Worm (Caenorhabditis elegans): ENCODE data around the gene F29F11.20.

ce11 chrV:10670817-10671216 is 16.9 kb upstream of the F29F11.20 start:
- TF ChIP-seq lin-13 (GFP tag; optimal IDR thresholded peaks at IDR 0.05): no peak
- TF ChIP-seq mdl-1 (tag; optimal IDR thresholded peaks at IDR 0.05): no peak
- TF ChIP-seq sptf-1 (tag; optimal IDR thresholded peaks at IDR 0.05): no peak
- no peak for TF ChIP-seq nhr-84 (tag; optimal IDR thresholded peaks at IDR 0.05)
- TF ChIP-seq fos-1 (tag; optimal IDR thresholded peaks at IDR 0.05): no peak
- TF ChIP-seq nhr-19 (GFP tag; conservative IDR thresholded peaks at IDR 0.05): no peak
- no peak for TF ChIP-seq rnt-1 (tag; optimal IDR thresholded peaks at IDR 0.05)
- TF ChIP-seq pag-3 (tag; optimal IDR thresholded peaks at IDR 0.05; ENCODE audit: borderline replicate concordance, insufficient read depth): no peak
- no peak for TF ChIP-seq ceh-82 (tag; optimal IDR thresholded peaks at IDR 0.05)
- no peak for TF ChIP-seq skn-1 (tag; optimal IDR thresholded peaks at IDR 0.05)
- TF ChIP-seq nhr-28 (tag; optimal IDR thresholded peaks at IDR 0.05): no peak

All from whole organism, L1 larva.